Worm (Caenorhabditis elegans): ENCODE results near the gene dif-1.
A peak's percentile ranks its signal among the peaks of the same experiment; 100 is the strongest.

DNA sequence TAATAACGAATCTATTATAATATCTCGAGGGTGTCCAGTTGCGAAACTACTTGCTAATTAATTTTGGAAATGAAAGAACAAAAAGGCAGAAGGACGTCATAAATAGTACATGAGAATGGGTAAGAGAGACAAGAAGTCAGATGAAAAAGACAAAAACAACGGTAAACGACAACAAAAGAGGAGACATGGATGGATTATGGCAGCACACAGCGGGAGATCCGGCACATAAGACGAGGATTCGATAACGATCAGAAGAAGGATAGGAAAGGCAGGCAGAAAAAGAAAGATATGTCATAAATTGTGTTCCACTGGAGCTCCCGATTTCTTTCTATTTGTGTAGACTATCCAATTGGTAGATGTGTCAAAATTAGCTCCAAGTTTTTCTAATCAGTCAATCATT, 31.2 kb downstream of the dif-1 start:
- peak; percentile 50 for TF ChIP-seq elt-1 (tag; optimal IDR thresholded peaks at IDR 0.05; ENCODE audit: borderline replicate concordance, insufficient read depth)
- no peak for TF ChIP-seq ztf-11 (tag; optimal IDR thresholded peaks at IDR 0.05)
- TF ChIP-seq cnd-1 (tag; optimal IDR thresholded peaks at IDR 0.05), result no peak
- no peak for TF ChIP-seq ham-2 (GFP tag; optimal IDR thresholded peaks at IDR 0.05)
- TF ChIP-seq nhr-237 (tag; optimal IDR thresholded peaks at IDR 0.05), result no peak
- TF ChIP-seq nhr-12 (tag; optimal IDR thresholded peaks at IDR 0.05), result no peak
- TF ChIP-seq lin-13 (tag; optimal IDR thresholded peaks at IDR 0.05), result no peak
- TF ChIP-seq blmp-1 (tag; optimal IDR thresholded peaks at IDR 0.05), result no peak
- TF ChIP-seq unc-39 (tag; optimal IDR thresholded peaks at IDR 0.05), result no peak
- no peak for TF ChIP-seq snpc-4 (tag; optimal IDR thresholded peaks at IDR 0.05)
